Worm (Caenorhabditis elegans) whole organism, L2 larva: ENCODE measurements around the gene F20G2.1.

Source experiments
- lin-13 ChIP-seq: fragments of 150-350 bp; optimal IDR thresholded peaks from 2 replicates; lab custom pipeline; 2014; ENCODE audit warnings: missing biosample characterization, missing genetic modification reagents, missing genetic modification characterization
- lsy-2 ChIP-seq, 2 experiments: fragments of 150-350 bp in 1 of 2; sonication (generic microtip) in 1 of 2; optimal IDR thresholded peaks; 2 replicates each; lab custom pipeline; 2014 to 2017; ENCODE audit warnings: missing biosample characterization in 2 of 2, missing genetic modification characterization in 2 of 2
- ztf-11 ChIP-seq: sonication (generic microtip); optimal IDR thresholded peaks from 2 replicates; lab custom pipeline; 2017; ENCODE audit warnings: missing biosample characterization, missing genetic modification characterization

- TF ChIP-seq ztf-11 (tag; lab: Kevin White, UChicago), result no peak
- TF ChIP-seq lsy-2 (tag; optimal IDR thresholded peaks at IDR 0.05; lab: Kevin White, UChicago), result no peak
- TF ChIP-seq lin-13, result no peak
Observed at ce11 chrV:13794046-13794445, 40.7 kb upstream of the F20G2.1 start.
